Fruit fly (Drosophila melanogaster) whole organism, wandering third instar larva: Measurements from ENCODE around the gene ppk11.

Experiments
- Abd-B ChIP-seq: fragments of >200 bp; optimal IDR thresholded peaks from 2 replicates; lab custom pipeline; 2017; ENCODE audit warnings: missing biosample characterization, missing genetic modification characterization
- CG9705 ChIP-seq: fragments of 200-800 bp; sonication (Bioruptor generic); optimal IDR thresholded peaks from 2 replicates; lab custom pipeline; 2018; ENCODE audit warnings: missing biosample characterization, mild to moderate bottlenecking, missing genetic modification characterization
- HLH106 ChIP-seq: fragments of 200-800 bp; optimal IDR thresholded peaks from 3 replicates; lab custom pipeline; 2019; ENCODE audit warnings: missing biosample characterization, mild to moderate bottlenecking, missing genetic modification characterization, moderate library complexity
- Mio ChIP-seq: sonication (Bioruptor generic); optimal IDR thresholded peaks from 2 replicates; lab custom pipeline; 2016; ENCODE audit warnings: missing biosample characterization, missing genetic modification characterization
- OdsH ChIP-seq: fragments of 200-800 bp; sonication (Bioruptor generic); optimal IDR thresholded peaks from 2 replicates; lab custom pipeline; 2016; ENCODE audit warnings: missing biosample characterization, mild to moderate bottlenecking, missing genetic modification characterization
- brk ChIP-seq: fragments of 200-800 bp; sonication (Bioruptor generic); optimal IDR thresholded peaks from 2 replicates; lab custom pipeline; 2016; ENCODE audit warnings: missing biosample characterization, mild to moderate bottlenecking, missing genetic modification characterization
- ey ChIP-seq: fragments of 200-800 bp; sonication (Bioruptor generic); optimal IDR thresholded peaks from 2 replicates; lab custom pipeline; 2016; ENCODE audit warnings: missing biosample characterization, missing genetic modification characterization
- sage ChIP-seq: fragments of 200-800 bp; sonication (Bioruptor generic); optimal IDR thresholded peaks from 2 replicates; lab custom pipeline; 2016; ENCODE audit warnings: missing biosample characterization, mild to moderate bottlenecking, missing genetic modification characterization

dm6 chr2L:9790535-9790992 is 15.7 kb upstream of the ppk11 start, which contains the start of gene CG4036:
- TF ChIP-seq HLH106 (tag; lab: Kevin White, UChicago) (no peak), sage (GFP tag; lab: Kevin White, UChicago) (no peak), Abd-B (GFP tag; lab: Kevin White, UChicago) (no peak), brk (no peak), Mio (GFP tag; lab: Kevin White, UChicago) (no peak), ey (GFP tag; lab: Kevin White, UChicago) (no peak), CG9705 (GFP tag; lab: Kevin White, UChicago) (no peak), OdsH (no peak)
